Worm (Caenorhabditis elegans): ENCODE measurements around the gene ZK1236.1.

ce11 chrIII:8450494-8450893 lies 21.4 kb downstream of the ZK1236.1 start:
- no peak for TF ChIP-seq F57C9.4 (tag; optimal IDR thresholded peaks at IDR 0.05)
- TF ChIP-seq dox-1 (GFP tag; IDR thresholded peaks at IDR 0.05), result no peak
- no peak for TF ChIP-seq ets-4 (GFP tag; optimal IDR thresholded peaks at IDR 0.05)
- TF ChIP-seq Y95B8A.8 (GFP tag; IDR thresholded peaks at IDR 0.05), result no peak
- TF ChIP-seq mel-28 (tag; optimal IDR thresholded peaks at IDR 0.05; ENCODE audit: borderline replicate concordance), result no peak
- no peak for TF ChIP-seq lin-54 (GFP tag; optimal IDR thresholded peaks at IDR 0.05)
- no peak for TF ChIP-seq ama-1 (optimal IDR thresholded peaks at IDR 0.05)
- TF ChIP-seq ama-1 (GFP tag; optimal IDR thresholded peaks at IDR 0.05), result no peak
- no peak for TF ChIP-seq nfyb-1 (GFP tag; IDR thresholded peaks at IDR 0.05)
- TF ChIP-seq snpc-4 (GFP tag; optimal IDR thresholded peaks at IDR 0.05), result no peak
- no peak for TF ChIP-seq snpc-4 (tag; optimal IDR thresholded peaks at IDR 0.05)
- no peak for TF ChIP-seq C06A6.2 (GFP tag; conservative IDR thresholded peaks at IDR 0.05)
- no peak for TF ChIP-seq gei-17 (GFP tag; optimal IDR thresholded peaks at IDR 0.05)
- TF ChIP-seq ekl-4 (GFP tag; IDR thresholded peaks at IDR 0.05), result no peak
- TF ChIP-seq madf-8 (GFP tag; conservative IDR thresholded peaks at IDR 0.05), result no peak
- TF ChIP-seq pha-4 (tag; optimal IDR thresholded peaks at IDR 0.05), result no peak

All from whole organism, young adult.